Worm (Caenorhabditis elegans): ENCODE results near the gene C11G6.2.

C11G6.2 gene

ce11 chrX:16298173-16298572 lies 30.3 kb upstream of the C11G6.2 start:
- TF ChIP-seq ama-1 (optimal IDR thresholded peaks at IDR 0.05), result no peak
- no peak for TF ChIP-seq ets-7 (tag; optimal IDR thresholded peaks at IDR 0.05)
- TF ChIP-seq tbx-11 (GFP tag; IDR thresholded peaks at IDR 0.05), result peak; percentile 33; the same call in 1 of the 2 replicates
- TF ChIP-seq tbx-37 (GFP tag; conservative IDR thresholded peaks at IDR 0.05), result 0 out of 2 replicates have a peak, but pooled peaks have one; percentile 40
- TF ChIP-seq tra-4 (tag; optimal IDR thresholded peaks at IDR 0.05), result no peak
- TF ChIP-seq ceh-13 (GFP tag; optimal IDR thresholded peaks at IDR 0.05), result no peak
- 0 out of 2 replicates have a peak, but pooled peaks have one; percentile 57 for TF ChIP-seq scrt-1 (GFP tag; IDR thresholded peaks at IDR 0.05)
- no peak for TF ChIP-seq hmg-4 (GFP tag; optimal IDR thresholded peaks at IDR 0.05)
- TF ChIP-seq sea-1 (GFP tag; conservative IDR thresholded peaks at IDR 0.05), result no peak
- TF ChIP-seq flt-1 (GFP tag; IDR thresholded peaks at IDR 0.05), result no peak
- TF ChIP-seq ceh-36 (tag; optimal IDR thresholded peaks at IDR 0.05), result no peak
- peak; percentile 67 for TF ChIP-seq pes-1 (GFP tag; IDR thresholded peaks at IDR 0.05)
- TF ChIP-seq F13C5.2 (tag; optimal IDR thresholded peaks at IDR 0.05), result peak; percentile 60

- TF ChIP-seq scrt-1 (GFP tag; IDR thresholded peaks at IDR 0.05) (peak; percentile 52; the same call in 1 of the 2 replicates), pes-1 (GFP tag; IDR thresholded peaks at IDR 0.05) (peak; percentile 46; the same call in 1 of the 2 replicates), sea-1 (GFP tag; conservative IDR thresholded peaks at IDR 0.05) (0 out of 2 replicates have a peak, but pooled peaks have one; percentile 14), tbx-37 (GFP tag; conservative IDR thresholded peaks at IDR 0.05) (0 out of 2 replicates have a peak, but pooled peaks have one; percentile 21)
These were observed 29.2 kb upstream of the C11G6.2 start for ce11 chrX:16299217-16299616.

ce11 chrX:16299859-16300258 lies 28.6 kb upstream of the C11G6.2 start, which contains the start of gene twk-21:
Gene twk-21, plus strand, starts transcription at chrX:16299892.
- TF ChIP-seq hmbx-1 (tag; optimal IDR thresholded peaks at IDR 0.05), result no peak
- no peak for TF ChIP-seq ceh-36 (tag; optimal IDR thresholded peaks at IDR 0.05)
- no peak for TF ChIP-seq pes-1 (GFP tag; IDR thresholded peaks at IDR 0.05)
- TF ChIP-seq scrt-1 (GFP tag; IDR thresholded peaks at IDR 0.05), result no peak
- TF ChIP-seq F13C5.2 (tag; optimal IDR thresholded peaks at IDR 0.05), result no peak
- no peak for TF ChIP-seq ama-1 (optimal IDR thresholded peaks at IDR 0.05)
- TF ChIP-seq hnd-1 (tag; optimal IDR thresholded peaks at IDR 0.05), result no peak
- TF ChIP-seq tbx-11 (GFP tag; IDR thresholded peaks at IDR 0.05), result no peak
- TF ChIP-seq tbx-37 (GFP tag; conservative IDR thresholded peaks at IDR 0.05), result no peak
- TF ChIP-seq ceh-13 (GFP tag; optimal IDR thresholded peaks at IDR 0.05), result no peak
- TF ChIP-seq B0310.2 (tag; optimal IDR thresholded peaks at IDR 0.05), result no peak

- TF ChIP-seq hnd-1 (tag; optimal IDR thresholded peaks at IDR 0.05), result no peak
- no peak for TF ChIP-seq F13C5.2 (tag; optimal IDR thresholded peaks at IDR 0.05)
- no peak for TF ChIP-seq ets-7 (tag; optimal IDR thresholded peaks at IDR 0.05)
- no peak for TF ChIP-seq sea-1 (GFP tag; conservative IDR thresholded peaks at IDR 0.05)
- no peak for TF ChIP-seq tra-4 (tag; optimal IDR thresholded peaks at IDR 0.05)
- no peak for TF ChIP-seq hmbx-1 (tag; optimal IDR thresholded peaks at IDR 0.05)
- TF ChIP-seq tbx-11 (GFP tag; IDR thresholded peaks at IDR 0.05), result no peak
- no peak for TF ChIP-seq pes-1 (GFP tag; IDR thresholded peaks at IDR 0.05)
- TF ChIP-seq ama-1 (optimal IDR thresholded peaks at IDR 0.05), result no peak
- no peak for TF ChIP-seq tbx-37 (GFP tag; conservative IDR thresholded peaks at IDR 0.05)
- no peak for TF ChIP-seq aly-1 (tag; optimal IDR thresholded peaks at IDR 0.05)
- no peak for TF ChIP-seq ceh-13 (GFP tag; optimal IDR thresholded peaks at IDR 0.05)
- TF ChIP-seq scrt-1 (GFP tag; IDR thresholded peaks at IDR 0.05), result no peak
- no peak for TF ChIP-seq ceh-36 (tag; optimal IDR thresholded peaks at IDR 0.05)
- TF ChIP-seq B0310.2 (tag; optimal IDR thresholded peaks at IDR 0.05), result no peak
These were observed 28.0 kb upstream of the C11G6.2 start for ce11 chrX:16300422-16300821.

- TF ChIP-seq F13C5.2 (tag; optimal IDR thresholded peaks at IDR 0.05) (no peak), B0310.2 (tag; optimal IDR thresholded peaks at IDR 0.05) (no peak), hmg-4 (GFP tag; optimal IDR thresholded peaks at IDR 0.05) (no peak), hnd-1 (tag; optimal IDR thresholded peaks at IDR 0.05) (no peak), tbx-37 (GFP tag; conservative IDR thresholded peaks at IDR 0.05) (no peak), tra-4 (tag; optimal IDR thresholded peaks at IDR 0.05) (no peak), ceh-36 (tag; optimal IDR thresholded peaks at IDR 0.05) (no peak), ets-7 (tag; optimal IDR thresholded peaks at IDR 0.05) (no peak), ceh-13 (GFP tag; optimal IDR thresholded peaks at IDR 0.05) (no peak), scrt-1 (GFP tag; IDR thresholded peaks at IDR 0.05) (no peak), ama-1 (optimal IDR thresholded peaks at IDR 0.05) (no peak), sea-1 (GFP tag; conservative IDR thresholded peaks at IDR 0.05) (no peak), aly-1 (tag; optimal IDR thresholded peaks at IDR 0.05) (no peak), hmbx-1 (tag; optimal IDR thresholded peaks at IDR 0.05) (no peak), flt-1 (GFP tag; IDR thresholded peaks at IDR 0.05) (no peak), tbx-11 (GFP tag; IDR thresholded peaks at IDR 0.05) (no peak), pes-1 (GFP tag; IDR thresholded peaks at IDR 0.05) (no peak)
These were observed 22.3 kb upstream of the C11G6.2 start, which contains the start of gene twk-22 for ce11 chrX:16306164-16306563. Gene twk-22, plus strand, starts transcription at chrX:16306464.

ce11 chrX:16309705-16310104 lies 18.7 kb upstream of the C11G6.2 start:
- TF ChIP-seq pes-1 (GFP tag; IDR thresholded peaks at IDR 0.05) (no peak), ceh-13 (GFP tag; optimal IDR thresholded peaks at IDR 0.05) (no peak), ceh-36 (tag; optimal IDR thresholded peaks at IDR 0.05) (no peak), ets-7 (tag; optimal IDR thresholded peaks at IDR 0.05) (no peak), B0310.2 (tag; optimal IDR thresholded peaks at IDR 0.05) (no peak)

ce11 chrX:16317629-16318028 lies 10.8 kb upstream of the C11G6.2 start, which contains the start of gene T01B4.3:
Gene T01B4.3, minus strand, starts transcription at chrX:16317729.
- no peak for TF ChIP-seq flt-1 (GFP tag; IDR thresholded peaks at IDR 0.05)
- TF ChIP-seq ets-7 (tag; optimal IDR thresholded peaks at IDR 0.05), result no peak

ce11 chrX:16318248-16318647 lies 10.2 kb upstream of the C11G6.2 start:
- TF ChIP-seq pes-1 (GFP tag; IDR thresholded peaks at IDR 0.05) (no peak), tbx-11 (GFP tag; IDR thresholded peaks at IDR 0.05) (no peak), aly-1 (tag; optimal IDR thresholded peaks at IDR 0.05) (no peak), scrt-1 (GFP tag; IDR thresholded peaks at IDR 0.05) (no peak), ets-7 (tag; optimal IDR thresholded peaks at IDR 0.05) (no peak), hmg-4 (GFP tag; optimal IDR thresholded peaks at IDR 0.05) (no peak), sea-1 (GFP tag; conservative IDR thresholded peaks at IDR 0.05) (no peak), hmbx-1 (tag; optimal IDR thresholded peaks at IDR 0.05) (no peak), ama-1 (optimal IDR thresholded peaks at IDR 0.05) (no peak), tbx-37 (GFP tag; conservative IDR thresholded peaks at IDR 0.05) (no peak), tra-4 (tag; optimal IDR thresholded peaks at IDR 0.05) (no peak), ceh-13 (GFP tag; optimal IDR thresholded peaks at IDR 0.05) (no peak), F13C5.2 (tag; optimal IDR thresholded peaks at IDR 0.05) (no peak), flt-1 (GFP tag; IDR thresholded peaks at IDR 0.05) (no peak), ceh-36 (tag; optimal IDR thresholded peaks at IDR 0.05) (no peak), B0310.2 (tag; optimal IDR thresholded peaks at IDR 0.05) (no peak)
